Worm (Caenorhabditis elegans) whole organism, L4 larva: ENCODE results near the gene rars-1.
A peak's percentile ranks its signal among the peaks of the same experiment; 100 is the strongest.

ENCODE experiments used
- F10B5.3 ChIP-seq: sonication (generic microtip); optimal IDR thresholded peaks from 2 replicates; lab custom pipeline; 2016; ENCODE audit warnings: mild to moderate bottlenecking, missing genetic modification characterization, missing compliant biosample characterization
- F37D6.2 ChIP-seq: sonication (generic microtip); optimal IDR thresholded peaks from 2 replicates; lab custom pipeline; 2016; ENCODE audit warnings: mild to moderate bottlenecking, missing genetic modification characterization, missing compliant biosample characterization
- F49E8.2 ChIP-seq: sonication (generic microtip); optimal IDR thresholded peaks from 2 replicates; lab custom pipeline; 2016; ENCODE audit warnings: missing compliant biosample characterization, mild to moderate bottlenecking, missing genetic modification characterization, borderline replicate concordance
- T20F7.1 ChIP-seq: fragments of 200-800 bp; sonication (Bioruptor generic); optimal IDR thresholded peaks from 2 replicates; lab custom pipeline; 2018; ENCODE audit warnings: mild to moderate bottlenecking, missing genetic modification characterization, missing compliant biosample characterization
- T26A8.4 ChIP-seq: fragments of 200-800 bp; sonication (Bioruptor generic); IDR thresholded peaks from 2 replicates; pipeline ENCODE4 v1.3.6; 2022; ENCODE audit warnings: missing genetic modification characterization, missing compliant biosample characterization
- ama-1 ChIP-seq: fragments of 150-350 bp; optimal IDR thresholded peaks from 2 replicates; lab custom pipeline; 2014; ENCODE audit warnings: inconsistent platforms, mixed read lengths
- ceh-44 ChIP-seq: fragments of 200-800 bp; sonication (Bioruptor generic); IDR thresholded peaks from 2 replicates; pipeline ENCODE4 v1.3.6; 2022; ENCODE audit warnings: missing genetic modification reagents, missing genetic modification characterization, missing compliant biosample characterization
- dmd-9 ChIP-seq: fragments of 200-800 bp; sonication (Bioruptor generic); IDR thresholded peaks from 2 replicates; pipeline ENCODE4 v1.3.6; 2022; ENCODE audit warnings: missing genetic modification reagents, missing genetic modification characterization, missing compliant biosample characterization
- dve-1 ChIP-seq: sonication (generic microtip); optimal IDR thresholded peaks from 2 replicates; lab custom pipeline; 2017; ENCODE audit warnings: antibody characterized with exemption, mild to moderate bottlenecking, missing genetic modification characterization, missing compliant biosample characterization; ENCODE audit not compliant: insufficient read depth
- hlh-30 ChIP-seq: sonication (generic microtip); optimal IDR thresholded peaks from 2 replicates; lab custom pipeline; 2017; ENCODE audit warnings: antibody characterized with exemption, mild to moderate bottlenecking, missing genetic modification characterization, missing compliant biosample characterization; ENCODE audit not compliant: insufficient read depth
- hmg-1.1 ChIP-seq: fragments of 200-800 bp; sonication (Bioruptor generic); IDR thresholded peaks from 2 replicates; pipeline ENCODE4 v1.3.6; 2022; ENCODE audit warnings: missing genetic modification reagents, missing genetic modification characterization, missing compliant biosample characterization
- lim-7 ChIP-seq: fragments of 200-800 bp; sonication (Bioruptor generic); IDR thresholded peaks from 2 replicates; pipeline ENCODE4 v1.3.6; 2022; ENCODE audit warnings: missing genetic modification characterization, missing compliant biosample characterization
- lin-1 ChIP-seq: fragments of 200-800 bp; sonication (Bioruptor generic); IDR thresholded peaks from 2 replicates; pipeline ENCODE4 v1.3.6; 2022; ENCODE audit warnings: missing genetic modification reagents, missing genetic modification characterization, missing compliant biosample characterization
- lin-13 ChIP-seq: fragments of 150-350 bp; optimal IDR thresholded peaks from 2 replicates; lab custom pipeline; 2014; ENCODE audit warnings: missing biosample characterization, missing genetic modification reagents, missing genetic modification characterization
- lir-3 ChIP-seq: sonication (generic microtip); optimal IDR thresholded peaks from 2 replicates; lab custom pipeline; 2016; ENCODE audit warnings: mild to moderate bottlenecking, missing genetic modification characterization, missing compliant biosample characterization
- lsy-2 ChIP-seq, 2 experiments: fragments of 150-350 bp in 1 of 2; sonication (generic microtip) in 1 of 2; optimal IDR thresholded peaks; 2 replicates each; lab custom pipeline; 2014 to 2017; ENCODE audit warnings: missing biosample characterization in 2 of 2, missing genetic modification characterization in 2 of 2
- madf-5 ChIP-seq, 2 experiments: fragments of 200-800 bp; sonication (Bioruptor generic); IDR thresholded peaks; 2 replicates each; pipeline ENCODE4 v1.3.6; 2022; ENCODE audit warnings: missing compliant biosample characterization in 2 of 2, missing genetic modification characterization in 2 of 2
- mdt-29 ChIP-seq: fragments of 200-800 bp; sonication (Bioruptor generic); IDR thresholded peaks from 2 replicates; pipeline ENCODE4 v1.3.6; 2022; ENCODE audit warnings: missing genetic modification reagents, missing genetic modification characterization, missing compliant biosample characterization
- mep-1 ChIP-seq: fragments of 150-350 bp; sonication (generic microtip); optimal IDR thresholded peaks from 3 replicates; lab custom pipeline; 2014; ENCODE audit warnings: missing biosample characterization, missing genetic modification characterization
- mes-2 ChIP-seq: sonication (generic microtip); optimal IDR thresholded peaks from 2 replicates; lab custom pipeline; 2016; ENCODE audit warnings: missing genotype, mild to moderate bottlenecking, missing genetic modification characterization, missing compliant biosample characterization; ENCODE audit not compliant: poor library complexity, severe bottlenecking
- mxl-3 ChIP-seq: fragments of 200-800 bp; sonication (Bioruptor generic); optimal IDR thresholded peaks from 2 replicates; lab custom pipeline; 2018; ENCODE audit warnings: mild to moderate bottlenecking, missing genetic modification characterization, missing compliant biosample characterization
- nhr-11 ChIP-seq: fragments of 150-350 bp; optimal IDR thresholded peaks from 2 replicates; lab custom pipeline; 2014; ENCODE audit warnings: missing biosample characterization, missing genetic modification characterization
- nhr-111 ChIP-seq: fragments of 200-800 bp; sonication (Bioruptor generic); optimal IDR thresholded peaks from 2 replicates; lab custom pipeline; 2018; ENCODE audit warnings: mild to moderate bottlenecking, missing genetic modification characterization, missing compliant biosample characterization
- nhr-25 ChIP-seq: sonication (generic microtip); optimal IDR thresholded peaks from 2 replicates; lab custom pipeline; 2017; ENCODE audit warnings: missing genetic modification characterization, mild to moderate bottlenecking, missing compliant biosample characterization, antibody characterized with exemption, moderate library complexity, borderline replicate concordance; ENCODE audit not compliant: insufficient read depth
- nhr-41 ChIP-seq: fragments of 200-800 bp; sonication (Bioruptor generic); IDR thresholded peaks from 2 replicates; pipeline ENCODE4 v1.3.6; 2022; ENCODE audit warnings: missing genetic modification reagents, missing genetic modification characterization, missing compliant biosample characterization
- nhr-42 ChIP-seq: fragments of 200-800 bp; sonication (Bioruptor generic); IDR thresholded peaks from 2 replicates; pipeline ENCODE4 v1.3.6; 2022; ENCODE audit warnings: missing genetic modification characterization, missing compliant biosample characterization
- nhr-6 ChIP-seq: fragments of 150-350 bp; optimal IDR thresholded peaks from 2 replicates; lab custom pipeline; 2014; ENCODE audit warnings: missing biosample characterization, missing genetic modification characterization
- pha-4 ChIP-seq, 2 experiments: fragments of 150-350 bp in 1 of 2; fragments of 200-800 bp in 1 of 2; sonication (Bioruptor generic) in 1 of 2; IDR thresholded peaks in 1 of 2; optimal IDR thresholded peaks in 1 of 2; 2 replicates each; pipeline versions ENCODE4 v1.3.6 to Lab custom; 2014 to 2022; ENCODE audit warnings: missing genetic modification characterization in 2 of 2, missing genetic modification reagents in 2 of 2, missing biosample characterization in 1 of 2, missing compliant biosample characterization in 1 of 2
- rbr-2 ChIP-seq: sonication (generic microtip); optimal IDR thresholded peaks from 2 replicates; lab custom pipeline; 2016; ENCODE audit warnings: missing genotype, missing genetic modification characterization, missing compliant biosample characterization
- saeg-2 ChIP-seq: fragments of 200-800 bp; sonication (Bioruptor generic); IDR thresholded peaks from 2 replicates; pipeline ENCODE4 v1.3.6; 2022; ENCODE audit warnings: missing genetic modification reagents, missing genetic modification characterization, missing compliant biosample characterization
- set-16 ChIP-seq: fragments of 200-800 bp; sonication (Bioruptor generic); IDR thresholded peaks from 2 replicates; pipeline ENCODE4 v1.3.6; 2022; ENCODE audit warnings: missing genetic modification reagents, missing genetic modification characterization, missing compliant biosample characterization
- snpc-1.2 ChIP-seq: fragments of 200-800 bp; sonication (Bioruptor generic); IDR thresholded peaks from 2 replicates; pipeline ENCODE4 v1.3.6; 2022; ENCODE audit warnings: missing genetic modification reagents, missing genetic modification characterization, missing compliant biosample characterization
- snpc-4 ChIP-seq: fragments of 150-350 bp; optimal IDR thresholded peaks from 2 replicates; lab custom pipeline; 2014; ENCODE audit warnings: missing biosample characterization, missing genetic modification characterization
- tag-97 ChIP-seq: fragments of 200-800 bp; sonication (Bioruptor generic); IDR thresholded peaks from 2 replicates; pipeline ENCODE4 v1.3.6; 2022; ENCODE audit warnings: missing genetic modification characterization, missing compliant biosample characterization
- unc-130 ChIP-seq: sonication (generic microtip); optimal IDR thresholded peaks from 2 replicates; lab custom pipeline; 2016; ENCODE audit warnings: missing genetic modification reagents, missing genetic modification characterization, missing compliant biosample characterization
- unc-62 ChIP-seq, 3 experiments: fragments of 150-350 bp in 1 of 3; sonication (generic microtip); optimal IDR thresholded peaks in 2 of 3; peaks in 1 of 3; 1 replicate in 1 of 3; 2 replicates in 2 of 3; lab custom pipeline; 2014 to 2017; ENCODE audit warnings: missing biosample characterization in 3 of 3, missing genetic modification characterization in 3 of 3, missing genetic modification reagents in 3 of 3, missing genotype in 1 of 3
- vab-7 ChIP-seq: fragments of 200-800 bp; sonication (Bioruptor generic); IDR thresholded peaks from 2 replicates; pipeline ENCODE4 v1.3.6; 2022; ENCODE audit warnings: missing genetic modification reagents, missing genetic modification characterization, missing compliant biosample characterization
- zag-1 ChIP-seq: fragments of 150-350 bp; optimal IDR thresholded peaks from 2 replicates; lab custom pipeline; 2014; ENCODE audit warnings: missing biosample characterization, missing genetic modification characterization
- zip-11 ChIP-seq: fragments of 200-800 bp; sonication (Bioruptor generic); IDR thresholded peaks from 2 replicates; pipeline ENCODE4 v1.3.6; 2022; ENCODE audit warnings: missing genetic modification characterization, missing compliant biosample characterization
- zip-2 ChIP-seq: fragments of 150-350 bp; optimal IDR thresholded peaks from 2 replicates; lab custom pipeline; 2014; ENCODE audit warnings: missing biosample characterization, missing genetic modification characterization
- ztf-7 ChIP-seq: fragments of 150-350 bp; optimal IDR thresholded peaks from 2 replicates; lab custom pipeline; 2014; ENCODE audit warnings: missing biosample characterization, missing genetic modification characterization

Gene rars-1

ce11 chrIII:4962886-4963285 is 45.9 kb upstream of the rars-1 start, which contains the start of gene C27F2.9 (continued):
- TF ChIP-seq dmd-9 (GFP tag; lab: Robert Waterston, UW) (peak; percentile 74; the same call in 1 of the 2 replicates), pha-4 (GFP tag; IDR thresholded peaks at IDR 0.05; lab: Robert Waterston, UW) (peak; percentile 85), pha-4 (tag; optimal IDR thresholded peaks at IDR 0.05; lab: Kevin White, UChicago) (peak; percentile 86), nhr-11 (tag; lab: Kevin White, UChicago) (peak; percentile 84), vab-7 (no peak), nhr-41 (GFP tag; lab: Robert Waterston, UW) (no peak), madf-5 (GFP tag; IDR thresholded peaks at IDR 0.05; lab: Robert Waterston, UW) (peak in 1 of 2 experiments; percentile 44; a peak in 1 of 4 replicates), T20F7.1 (GFP tag; lab: Kevin White, UChicago) (peak; percentile 83), dve-1 (peak; percentile 82), tag-97 (no peak), snpc-1.2 (GFP tag; lab: Robert Waterston, UW) (no peak), zag-1 (tag; lab: Kevin White, UChicago) (no peak), unc-62 (GFP tag; optimal IDR thresholded peaks at IDR 0.05 in 1 of 2; lab: Kevin White, UChicago) (peak in 1 of 2 experiments; percentile 98), unc-62 (tag; optimal IDR thresholded peaks at IDR 0.05; lab: Kevin White, UChicago) (no peak), hmg-1.1 (GFP tag; lab: Robert Waterston, UW) (peak; percentile 82), mes-2 (tag; lab: Kevin White, UChicago) (peak; percentile 95), unc-130 (GFP tag; lab: Kevin White, UChicago) (peak; percentile 59), F37D6.2 (tag; lab: Kevin White, UChicago) (peak; percentile 68), lin-13 (peak; percentile 61), lin-1 (GFP tag; lab: Robert Waterston, UW) (no peak), T26A8.4 (no peak; the same call in 1 of the 2 replicates), ceh-44 (GFP tag; lab: Robert Waterston, UW) (no peak), set-16 (no peak), ama-1 (lab: Kevin White, UChicago) (peak; percentile 22), mxl-3 (GFP tag; lab: Kevin White, UChicago) (no peak), zip-2 (tag; lab: Kevin White, UChicago) (peak; percentile 31), F49E8.2 (tag; lab: Kevin White, UChicago) (peak; percentile 19), nhr-6 (tag; lab: Kevin White, UChicago) (peak; percentile 82), rbr-2 (tag; lab: Kevin White, UChicago) (peak; percentile 82), nhr-25 (tag; lab: Kevin White, UChicago) (peak; percentile 70), F10B5.3 (tag; lab: Kevin White, UChicago) (peak; percentile 56), ztf-7 (tag; lab: Kevin White, UChicago) (peak; percentile 43), mdt-29 (GFP tag; lab: Robert Waterston, UW) (no peak), lir-3 (tag; lab: Kevin White, UChicago) (no peak), nhr-111 (GFP tag; lab: Kevin White, UChicago) (no peak), hlh-30 (tag; lab: Kevin White, UChicago) (peak; percentile 73), nhr-42 (GFP tag; lab: Robert Waterston, UW) (peak; percentile 88), lim-7 (GFP tag; lab: Robert Waterston, UW) (no peak), mep-1 (tag; lab: Kevin White, UChicago) (peak; percentile 88), snpc-4 (tag; lab: Kevin White, UChicago) (no peak), zip-11 (GFP tag; lab: Robert Waterston, UW) (no peak), saeg-2 (no peak), lsy-2 (tag; optimal IDR thresholded peaks at IDR 0.05; lab: Kevin White, UChicago) (peak; percentile 56 to 92)
